Worm (Caenorhabditis elegans): ENCODE results near the gene F53B1.9.

ce11 chrX:2108682-2109081 is 23.0 kb downstream of the F53B1.9 start, which contains the start of gene F53B1.2:
- no peak for TF ChIP-seq him-1 (tag; optimal IDR thresholded peaks at IDR 0.05)
- TF ChIP-seq dao-5 (tag; optimal IDR thresholded peaks at IDR 0.05), result no peak
- no peak for TF ChIP-seq W03F9.2 (tag; optimal IDR thresholded peaks at IDR 0.05)
